Fruit fly (Drosophila melanogaster) S2 (cell line): Measurements from ENCODE around the gene CG31342.

Experiments
- CG8478 ChIP-seq: fragments of >200 bp; optimal IDR thresholded peaks from 2 replicates; lab custom pipeline; 2018
- CTCF ChIP-seq, 2 experiments: fragments of >200 bp; optimal IDR thresholded peaks; 2 replicates each; lab custom pipeline; 2018

DNA sequence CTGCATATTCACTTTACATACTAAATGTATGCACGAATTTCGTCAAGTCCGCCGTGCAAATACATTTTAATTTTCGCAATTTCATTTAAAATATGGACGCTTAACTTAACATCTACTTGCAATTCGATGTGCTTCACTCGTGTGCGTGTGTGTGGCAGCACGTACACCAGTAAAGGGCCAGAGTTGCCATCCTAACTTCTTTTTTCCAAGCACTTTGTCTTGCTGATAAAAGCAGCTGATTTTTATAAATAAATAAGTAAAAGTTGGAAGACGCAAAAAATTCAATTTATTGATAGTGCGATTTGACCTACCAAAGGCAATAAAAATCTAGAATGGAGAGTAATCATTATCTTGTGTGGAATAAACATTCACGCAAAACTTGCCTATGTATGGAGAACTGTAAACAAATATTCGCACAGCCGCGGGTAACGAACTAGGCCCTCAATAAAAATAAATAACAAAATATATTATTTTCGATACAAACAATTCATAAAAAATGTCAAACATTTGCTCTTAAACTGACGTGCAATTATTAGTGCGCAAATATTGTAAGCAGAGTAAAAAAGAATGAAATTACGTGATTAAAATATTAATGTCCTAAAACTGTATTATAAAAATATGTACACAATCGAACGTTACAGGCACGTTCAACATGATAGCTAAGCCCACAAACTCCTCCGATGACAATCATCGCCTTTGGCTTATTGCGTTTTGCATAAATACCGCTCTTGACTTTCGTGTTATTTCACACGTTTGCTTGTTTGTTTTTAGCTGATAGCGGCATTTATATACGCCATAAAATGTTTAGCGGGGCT is 3.5 kb upstream of the CG31342 start:
- TF ChIP-seq CG8478 (lab: Kevin White, UChicago) (no peak), CTCF (optimal IDR thresholded peaks at IDR 0.05; lab: Kevin White, UChicago) (no peak)
